Fruit fly (Drosophila melanogaster): ENCODE data around the gene CG8119.

- no peak for TF ChIP-seq usp (GFP tag; optimal IDR thresholded peaks at IDR 0.05)
- TF ChIP-seq h (GFP tag; optimal IDR thresholded peaks at IDR 0.05), result no peak
- no peak for TF ChIP-seq woc (GFP tag; optimal IDR thresholded peaks at IDR 0.05)
These were observed 41.8 kb upstream of the CG8119 start for dm6 chrX:15620439-15621227.
